Fruit fly (Drosophila melanogaster) whole organism, prepupa: Measurements from ENCODE around the gene CG11583.

Experiments
- CG3032 ChIP-seq: fragments of 200-800 bp; optimal IDR thresholded peaks from 2 replicates; lab custom pipeline; 2019; ENCODE audit warnings: missing biosample characterization, mild to moderate bottlenecking, missing genetic modification characterization, moderate library complexity
- CG31627 ChIP-seq: fragments of 200-800 bp; sonication (Bioruptor generic); optimal IDR thresholded peaks from 3 replicates; lab custom pipeline; 2016; ENCODE audit warnings: missing biosample characterization, missing genetic modification characterization
- CG34406 ChIP-seq: fragments of 200-800 bp; sonication (Bioruptor generic); optimal IDR thresholded peaks from 3 replicates; lab custom pipeline; 2016; ENCODE audit warnings: missing biosample characterization, missing genetic modification characterization
- Ets96B ChIP-seq: fragments of 200-800 bp; optimal IDR thresholded peaks from 2 replicates; lab custom pipeline; 2019; ENCODE audit warnings: missing biosample characterization, mild to moderate bottlenecking, missing genetic modification characterization, moderate library complexity
- Sox14 ChIP-seq: fragments of 200-800 bp; sonication (Bioruptor generic); optimal IDR thresholded peaks from 3 replicates; lab custom pipeline; 2016; ENCODE audit warnings: missing biosample characterization, missing genetic modification characterization

dm6 chr3L:4269208-4269607 lies 13.4 kb downstream of the CG11583 start:
- TF ChIP-seq Sox14 (GFP tag; lab: Kevin White, UChicago) (no peak), CG34406 (no peak), CG31627 (GFP tag; lab: Kevin White, UChicago) (no peak), Ets96B (tag; lab: Kevin White, UChicago) (no peak), CG3032 (tag; lab: Kevin White, UChicago) (no peak)
